Worm (Caenorhabditis elegans) whole organism, young adult: ENCODE measurements around the gene Y71H2AM.1.

Source experiments
- B0261.1 ChIP-seq: sonication (generic microtip); optimal IDR thresholded peaks from 2 replicates; lab custom pipeline; 2016; ENCODE audit warnings: mild to moderate bottlenecking, missing genetic modification characterization, moderate library complexity, missing compliant biosample characterization
- D2030.7 ChIP-seq: fragments of 200-800 bp; sonication (Bioruptor generic); IDR thresholded peaks from 2 replicates; pipeline ENCODE4 v1.3.6; 2022; ENCODE audit warnings: missing genetic modification reagents, missing genetic modification characterization, missing compliant biosample characterization
- F33H1.4 ChIP-seq: fragments of 200-800 bp; sonication (Bioruptor generic); IDR thresholded peaks from 2 replicates; pipeline ENCODE4 v1.3.6; 2022; ENCODE audit warnings: missing genetic modification reagents, missing genetic modification characterization, missing compliant biosample characterization
- F52B5.7 ChIP-seq: sonication (generic microtip); optimal IDR thresholded peaks from 2 replicates; lab custom pipeline; 2016; ENCODE audit warnings: mild to moderate bottlenecking, missing genetic modification characterization, missing compliant biosample characterization
- F57A8.1 ChIP-seq: fragments of 200-800 bp; sonication (Bioruptor generic); optimal IDR thresholded peaks from 2 replicates; lab custom pipeline; 2018; ENCODE audit warnings: mild to moderate bottlenecking, missing genetic modification characterization, moderate library complexity, missing compliant biosample characterization
- F57C9.4 ChIP-seq: sonication (generic microtip); optimal IDR thresholded peaks from 2 replicates; lab custom pipeline; 2017; ENCODE audit warnings: mild to moderate bottlenecking, missing genetic modification characterization, missing compliant biosample characterization
- Y53F4B.3 ChIP-seq: fragments of 200-800 bp; sonication (Bioruptor generic); IDR thresholded peaks from 2 replicates; pipeline ENCODE4 v1.3.6; 2022; ENCODE audit warnings: missing genetic modification reagents, missing genetic modification characterization, missing compliant biosample characterization
- Y53G8AR.9 ChIP-seq: fragments of 200-800 bp; sonication (Bioruptor generic); conservative IDR thresholded peaks from 2 replicates; pipeline ENCODE4 v1.3.6; 2022; ENCODE audit warnings: missing genetic modification reagents, missing genetic modification characterization, missing compliant biosample characterization
- aptf-2 ChIP-seq: fragments of 200-800 bp; sonication (Bioruptor generic); conservative IDR thresholded peaks from 2 replicates; pipeline ENCODE4 v1.3.6; 2022; ENCODE audit warnings: missing genetic modification reagents, missing genetic modification characterization, missing compliant biosample characterization
- attf-5 ChIP-seq: fragments of 200-800 bp; sonication (Bioruptor generic); optimal IDR thresholded peaks from 2 replicates; lab custom pipeline; 2018; ENCODE audit warnings: mild to moderate bottlenecking, missing genetic modification characterization, missing compliant biosample characterization
- cebp-2 ChIP-seq: fragments of 200-800 bp; sonication (Bioruptor generic); IDR thresholded peaks from 2 replicates; pipeline ENCODE4 v1.3.6; 2022; ENCODE audit warnings: missing genetic modification characterization, missing compliant biosample characterization
- ceh-58 ChIP-seq: fragments of 200-800 bp; sonication (Bioruptor generic); IDR thresholded peaks from 2 replicates; pipeline ENCODE4 v1.3.6; 2022; ENCODE audit warnings: missing genetic modification characterization, missing compliant biosample characterization
- ceh-91 ChIP-seq: fragments of 200-800 bp; sonication (Bioruptor generic); IDR thresholded peaks from 2 replicates; pipeline ENCODE4 v1.3.6; 2022; ENCODE audit warnings: missing genetic modification reagents, missing genetic modification characterization, missing compliant biosample characterization
- chd-7 ChIP-seq: sonication (generic microtip); optimal IDR thresholded peaks from 2 replicates; lab custom pipeline; 2016; ENCODE audit warnings: mild to moderate bottlenecking, missing genetic modification characterization, moderate library complexity, missing compliant biosample characterization
- dpff-1 ChIP-seq: sonication (generic microtip); optimal IDR thresholded peaks from 2 replicates; lab custom pipeline; 2017; ENCODE audit warnings: mild to moderate bottlenecking, missing genetic modification characterization, missing compliant biosample characterization
- dpl-1 ChIP-seq: fragments of 150-350 bp; optimal IDR thresholded peaks from 2 replicates; lab custom pipeline; 2014; ENCODE audit warnings: missing biosample characterization, missing genetic modification reagents, missing genetic modification characterization
- efl-1 ChIP-seq: fragments of 150-350 bp; optimal IDR thresholded peaks from 2 replicates; lab custom pipeline; 2014; ENCODE audit warnings: missing biosample characterization, missing genetic modification reagents, missing genetic modification characterization
- egl-44 ChIP-seq: fragments of 200-800 bp; sonication (Bioruptor generic); IDR thresholded peaks from 2 replicates; pipeline ENCODE4 v1.3.6; 2022; ENCODE audit warnings: missing genetic modification reagents, missing genetic modification characterization, missing compliant biosample characterization
- gei-17 ChIP-seq: fragments of 200-800 bp; sonication (Bioruptor generic); optimal IDR thresholded peaks from 2 replicates; lab custom pipeline; 2018; ENCODE audit warnings: mild to moderate bottlenecking, missing genetic modification characterization, missing compliant biosample characterization
- him-1 ChIP-seq: sonication (generic microtip); optimal IDR thresholded peaks from 2 replicates; lab custom pipeline; 2016; ENCODE audit warnings: missing genotype, missing genetic modification reagents, missing genetic modification characterization, missing compliant biosample characterization
- let-526 ChIP-seq: fragments of 200-800 bp; sonication (Bioruptor generic); IDR thresholded peaks from 2 replicates; pipeline ENCODE4 v1.3.6; 2022; ENCODE audit warnings: missing genetic modification reagents, missing genetic modification characterization, missing compliant biosample characterization
- let-607 ChIP-seq, 2 experiments: fragments of 200-800 bp in 1 of 2; sonication (Bioruptor generic) in 1 of 2; sonication (generic microtip) in 1 of 2; optimal IDR thresholded peaks; 2 replicates each; lab custom pipeline; 2016 to 2018; ENCODE audit warnings: mild to moderate bottlenecking in 2 of 2, missing compliant biosample characterization in 2 of 2, missing genetic modification characterization in 2 of 2, moderate library complexity in 2 of 2, missing genotype in 1 of 2
- lin-35 ChIP-seq, 3 experiments: fragments of 150-350 bp in 2 of 3; sonication (generic microtip) in 1 of 3; optimal IDR thresholded peaks; 2 replicates each; lab custom pipeline; 2014 to 2018; ENCODE audit warnings: missing biosample characterization in 3 of 3, missing genetic modification characterization in 3 of 3, missing genetic modification reagents in 3 of 3
- lin-54 ChIP-seq: fragments of 200-800 bp; sonication (Bioruptor generic); optimal IDR thresholded peaks from 2 replicates; lab custom pipeline; 2018; ENCODE audit warnings: mild to moderate bottlenecking, missing genetic modification characterization, missing compliant biosample characterization
- lsl-1 ChIP-seq: fragments of 200-800 bp; sonication (Bioruptor generic); optimal IDR thresholded peaks from 2 replicates; lab custom pipeline; 2018; ENCODE audit warnings: mild to moderate bottlenecking, missing genetic modification characterization, moderate library complexity, missing compliant biosample characterization
- lsy-27 ChIP-seq: sonication (generic microtip); optimal IDR thresholded peaks from 2 replicates; lab custom pipeline; 2017; ENCODE audit warnings: missing genetic modification characterization, mild to moderate bottlenecking, missing compliant biosample characterization, antibody characterized with exemption, missing genotype, borderline replicate concordance; ENCODE audit not compliant: insufficient read depth
- madf-10 ChIP-seq: sonication (generic microtip); optimal IDR thresholded peaks from 2 replicates; lab custom pipeline; 2016; ENCODE audit warnings: mild to moderate bottlenecking, missing genetic modification characterization, missing compliant biosample characterization
- madf-6 ChIP-seq: fragments of 200-800 bp; sonication (Bioruptor generic); IDR thresholded peaks from 2 replicates; pipeline ENCODE4 v1.3.6; 2022; ENCODE audit warnings: missing genetic modification reagents, missing genetic modification characterization, missing compliant biosample characterization
- madf-8 ChIP-seq: fragments of 200-800 bp; sonication (Bioruptor generic); conservative IDR thresholded peaks from 2 replicates; pipeline ENCODE4 v1.3.6; 2022; ENCODE audit warnings: missing genetic modification reagents, missing genetic modification characterization, missing compliant biosample characterization
- mcd-1 ChIP-seq: fragments of 200-800 bp; sonication (Bioruptor generic); IDR thresholded peaks from 2 replicates; pipeline ENCODE4 v1.3.6; 2022; ENCODE audit warnings: missing genetic modification reagents, missing genetic modification characterization, missing compliant biosample characterization
- nfyb-1 ChIP-seq: fragments of 200-800 bp; sonication (Bioruptor generic); IDR thresholded peaks from 2 replicates; pipeline ENCODE4 v1.3.6; 2022; ENCODE audit warnings: missing genetic modification reagents, missing genetic modification characterization, missing compliant biosample characterization
- nhr-80 ChIP-seq: sonication (generic microtip); optimal IDR thresholded peaks from 2 replicates; lab custom pipeline; 2016; ENCODE audit warnings: missing genetic modification characterization, missing compliant biosample characterization
- nhr-90 ChIP-seq: sonication (generic microtip); optimal IDR thresholded peaks from 2 replicates; lab custom pipeline; 2016; ENCODE audit warnings: missing genotype, mild to moderate bottlenecking, missing genetic modification characterization, missing compliant biosample characterization
- pbrm-1 ChIP-seq: fragments of 200-800 bp; sonication (Bioruptor generic); IDR thresholded peaks from 2 replicates; pipeline ENCODE4 v1.3.6; 2022; ENCODE audit warnings: missing genetic modification reagents, missing genetic modification characterization, missing compliant biosample characterization
- rpc-1 ChIP-seq, 2 experiments: fragments of 150-350 bp in 1 of 2; sonication (generic microtip) in 1 of 2; optimal IDR thresholded peaks; 2 replicates each; lab custom pipeline; 2014 to 2018; ENCODE audit warnings: missing biosample characterization in 1 of 2, missing genetic modification characterization in 1 of 2, missing genetic modification reagents in 1 of 2, missing genotype in 1 of 2
- sea-2 ChIP-seq: fragments of 200-800 bp; sonication (Bioruptor generic); IDR thresholded peaks from 2 replicates; pipeline ENCODE4 v1.3.6; 2022; ENCODE audit warnings: missing genetic modification characterization, missing compliant biosample characterization
- snpc-1.1 ChIP-seq: sonication (generic microtip); optimal IDR thresholded peaks from 2 replicates; lab custom pipeline; 2017; ENCODE audit warnings: missing genetic modification characterization, mild to moderate bottlenecking, missing compliant biosample characterization, antibody characterized with exemption, moderate library complexity, missing genotype, missing genetic modification reagents; ENCODE audit not compliant: insufficient read depth
- sptf-2 ChIP-seq: fragments of 200-800 bp; sonication (Bioruptor generic); optimal IDR thresholded peaks from 2 replicates; lab custom pipeline; 2018; ENCODE audit warnings: mild to moderate bottlenecking, missing genetic modification characterization, missing compliant biosample characterization
- tbp1 ChIP-seq: fragments of 200-800 bp; sonication (Bioruptor generic); optimal IDR thresholded peaks from 2 replicates; lab custom pipeline; 2018; ENCODE audit warnings: mild to moderate bottlenecking, missing genetic modification characterization, missing compliant biosample characterization
- tlf-1 ChIP-seq: fragments of 200-800 bp; sonication (Bioruptor generic); optimal IDR thresholded peaks from 2 replicates; lab custom pipeline; 2018; ENCODE audit warnings: mild to moderate bottlenecking, missing genetic modification characterization, missing compliant biosample characterization
- unc-130 ChIP-seq: sonication (generic microtip); optimal IDR thresholded peaks from 2 replicates; lab custom pipeline; 2016; ENCODE audit warnings: missing genetic modification reagents, missing genetic modification characterization, missing compliant biosample characterization
- xnd-1 ChIP-seq: sonication (generic microtip); optimal IDR thresholded peaks from 2 replicates; lab custom pipeline; 2016; ENCODE audit warnings: missing genotype, missing genetic modification reagents, missing genetic modification characterization, missing compliant biosample characterization
- ztf-3 ChIP-seq: fragments of 200-800 bp; sonication (Bioruptor generic); optimal IDR thresholded peaks from 2 replicates; lab custom pipeline; 2018; ENCODE audit warnings: mild to moderate bottlenecking, missing genetic modification characterization, missing compliant biosample characterization

Y71H2AM.1 gene

DNA sequence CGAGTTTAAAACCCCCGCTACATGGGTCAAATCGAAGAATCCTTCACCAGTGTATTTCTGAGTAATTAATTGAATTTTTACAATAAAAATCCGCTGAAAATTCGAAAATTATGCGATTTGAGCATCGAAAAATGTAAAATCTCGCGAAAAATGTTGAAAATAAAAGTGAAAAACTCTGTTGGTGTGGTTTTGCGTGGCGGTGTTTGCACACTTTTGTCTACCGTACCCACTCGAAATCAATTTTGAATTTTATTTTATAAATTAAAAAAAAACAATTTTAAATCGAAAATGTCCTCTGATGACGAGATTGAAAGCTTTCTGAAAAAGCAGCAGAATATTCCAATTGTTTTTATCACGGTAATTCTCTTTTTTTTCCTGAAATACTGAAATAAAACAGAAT is 46.1 kb upstream of the Y71H2AM.1 start, which contains the start of gene Y71H2AM.6 (continued):
- no peak for TF ChIP-seq unc-130 (GFP tag; lab: Kevin White, UChicago)
- TF ChIP-seq let-526 (GFP tag; lab: Robert Waterston, UW): no peak
- TF ChIP-seq Y53G8AR.9 (GFP tag; lab: Robert Waterston, UW): no peak
- TF ChIP-seq dpff-1 (tag; lab: Kevin White, UChicago): no peak
- no peak for TF ChIP-seq tbp1
- no peak for TF ChIP-seq nhr-90 (tag; lab: Kevin White, UChicago)
- no peak for TF ChIP-seq nhr-80
- no peak for TF ChIP-seq madf-10 (tag; lab: Kevin White, UChicago)
- TF ChIP-seq F57C9.4: no peak
- TF ChIP-seq lsl-1 (GFP tag; lab: Kevin White, UChicago): peak; percentile 84
- TF ChIP-seq cebp-2 (GFP tag; lab: Robert Waterston, UW): no peak
- no peak for TF ChIP-seq tlf-1
- TF ChIP-seq B0261.1 (tag; lab: Kevin White, UChicago): no peak
- peak; percentile 65 for TF ChIP-seq lin-54 (GFP tag; lab: Kevin White, UChicago)
- no peak for TF ChIP-seq gei-17 (GFP tag; lab: Kevin White, UChicago)
- TF ChIP-seq madf-6 (GFP tag; lab: Robert Waterston, UW): peak; percentile 57; the same call in 1 of the 2 replicates
- peak; percentile 6 for TF ChIP-seq snpc-1.1 (tag; lab: Kevin White, UChicago)
- TF ChIP-seq lsy-27 (tag; lab: Kevin White, UChicago): no peak
- TF ChIP-seq rpc-1 (optimal IDR thresholded peaks at IDR 0.05; lab: Kevin White, UChicago): no peak
- TF ChIP-seq rpc-1 (tag; optimal IDR thresholded peaks at IDR 0.05; lab: Kevin White, UChicago): no peak
- TF ChIP-seq egl-44 (GFP tag; lab: Robert Waterston, UW): no peak
- TF ChIP-seq ceh-91: no peak
- TF ChIP-seq ceh-58 (GFP tag; lab: Robert Waterston, UW): no peak
- no peak for TF ChIP-seq F52B5.7 (tag; lab: Kevin White, UChicago)
- peak; percentile 38; the same call in 1 of the 2 replicates for TF ChIP-seq mcd-1 (GFP tag; lab: Robert Waterston, UW)
- TF ChIP-seq attf-5 (GFP tag; lab: Kevin White, UChicago): peak; percentile 31
- TF ChIP-seq madf-8 (GFP tag; lab: Robert Waterston, UW): no peak
- no peak for TF ChIP-seq Y53F4B.3
- no peak for TF ChIP-seq sea-2
- no peak for TF ChIP-seq sptf-2 (GFP tag; lab: Kevin White, UChicago)
- no peak for TF ChIP-seq chd-7
- TF ChIP-seq aptf-2: no peak
- no peak for TF ChIP-seq F57A8.1
- TF ChIP-seq lin-35 (GFP tag; optimal IDR thresholded peaks at IDR 0.05; lab: Kevin White, UChicago): peak in 1 of 3 experiments; percentile 3

DNA sequence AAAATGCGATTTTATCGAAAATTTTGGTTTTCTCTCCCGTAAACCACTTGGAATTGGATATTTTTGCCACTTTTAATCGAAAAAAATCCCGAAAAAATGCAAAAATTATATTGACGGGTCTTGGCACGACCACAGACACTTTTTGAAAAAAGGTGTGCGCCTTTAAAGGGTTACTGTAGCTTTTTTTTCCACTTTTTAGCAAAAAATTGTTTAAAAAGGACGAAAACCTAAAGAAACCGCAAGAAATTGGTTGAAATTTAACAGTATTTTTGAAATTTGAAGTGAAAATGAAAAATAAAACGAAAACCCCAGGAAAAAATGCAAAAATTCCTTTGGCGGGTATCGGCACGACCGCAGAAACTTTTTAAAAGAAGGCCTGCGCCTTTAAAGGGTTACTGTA is 45.0 kb upstream of the Y71H2AM.1 start:
- TF ChIP-seq madf-8 (GFP tag; lab: Robert Waterston, UW) (peak; percentile 50), xnd-1 (tag; lab: Kevin White, UChicago) (peak; percentile 87), him-1 (tag; lab: Kevin White, UChicago) (peak; percentile 24), let-607 (tag; optimal IDR thresholded peaks at IDR 0.05; lab: Kevin White, UChicago) (no peak), madf-6 (GFP tag; lab: Robert Waterston, UW) (peak; percentile 84; the same call in 1 of the 2 replicates), F33H1.4 (GFP tag; lab: Robert Waterston, UW) (peak; percentile 80), lsl-1 (GFP tag; lab: Kevin White, UChicago) (peak; percentile 98), dpl-1 (no peak), pbrm-1 (GFP tag; lab: Robert Waterston, UW) (peak; percentile 9; the same call in 1 of the 2 replicates), ztf-3 (GFP tag; lab: Kevin White, UChicago) (no peak), tbp1 (peak; percentile 21), mcd-1 (GFP tag; lab: Robert Waterston, UW) (peak; percentile 30; the same call in 1 of the 2 replicates), Y53G8AR.9 (GFP tag; lab: Robert Waterston, UW) (no peak), nfyb-1 (GFP tag; lab: Robert Waterston, UW) (no peak), D2030.7 (peak; percentile 45; the same call in 1 of the 2 replicates), efl-1 (peak; percentile 51)
- TF ChIP-seq, all 124 proteins: peak for 11
